Fruit fly (Drosophila melanogaster) whole organism, adult: Measurements from ENCODE around the gene lwr.

ENCODE experiments used
- CG11617 ChIP-seq: fragments of 200-800 bp; sonication (Bioruptor generic); optimal IDR thresholded peaks from 2 replicates; lab custom pipeline; 2017; ENCODE audit warnings: mild to moderate bottlenecking, missing biosample characterization, missing genetic modification reagents, missing genetic modification characterization
- CG12768 ChIP-seq: fragments of 200-800 bp; sonication (Bioruptor generic); optimal IDR thresholded peaks from 2 replicates; lab custom pipeline; 2017; ENCODE audit warnings: missing biosample characterization, missing genetic modification characterization, mild to moderate bottlenecking, moderate library complexity, missing genetic modification reagents
- CG14711 ChIP-seq: fragments of 200-800 bp; sonication (Bioruptor generic); optimal IDR thresholded peaks from 2 replicates; lab custom pipeline; 2018; ENCODE audit warnings: missing biosample characterization, mild to moderate bottlenecking, missing genetic modification characterization, moderate library complexity
- CG1620 ChIP-seq: fragments of 200-800 bp; sonication (Bioruptor generic); optimal IDR thresholded peaks from 2 replicates; lab custom pipeline; 2016; ENCODE audit warnings: missing biosample characterization, missing genetic modification characterization
- CG33017 ChIP-seq: fragments of 200-800 bp; sonication (Bioruptor generic); optimal IDR thresholded peaks from 2 replicates; lab custom pipeline; 2018; ENCODE audit warnings: missing biosample characterization, mild to moderate bottlenecking, missing genetic modification characterization, moderate library complexity
- CG5204 ChIP-seq: fragments of 200-800 bp; sonication (Bioruptor generic); optimal IDR thresholded peaks from 2 replicates; lab custom pipeline; 2016; ENCODE audit warnings: missing biosample characterization, missing genetic modification characterization
- CG7045 ChIP-seq: fragments of 200-800 bp; sonication (Bioruptor generic); optimal IDR thresholded peaks from 2 replicates; lab custom pipeline; 2017; ENCODE audit warnings: missing biosample characterization, mild to moderate bottlenecking, missing genetic modification characterization
- CG7101 ChIP-seq: fragments of 200-800 bp; sonication (Bioruptor generic); optimal IDR thresholded peaks from 2 replicates; lab custom pipeline; 2018; ENCODE audit warnings: missing biosample characterization, mild to moderate bottlenecking, missing genetic modification characterization, moderate library complexity
- Clk ChIP-seq: fragments of 200-800 bp; sonication (Bioruptor generic); optimal IDR thresholded peaks from 2 replicates; lab custom pipeline; 2017; ENCODE audit warnings: missing biosample characterization, missing genetic modification characterization
- Hr96 ChIP-seq: fragments of 200-800 bp; sonication (Bioruptor generic); optimal IDR thresholded peaks from 2 replicates; lab custom pipeline; 2016; ENCODE audit warnings: missing biosample characterization, missing genetic modification characterization
- Mnt ChIP-seq: fragments of 200-800 bp; sonication (Bioruptor generic); optimal IDR thresholded peaks from 2 replicates; lab custom pipeline; 2016; ENCODE audit warnings: missing biosample characterization, mild to moderate bottlenecking, missing genetic modification characterization
- bab1 ChIP-seq: fragments of 200-800 bp; sonication (Bioruptor generic); optimal IDR thresholded peaks from 3 replicates; lab custom pipeline; 2019; ENCODE audit warnings: missing biosample characterization, mild to moderate bottlenecking, missing genetic modification characterization, moderate library complexity
- cic ChIP-seq: fragments of 200-800 bp; sonication (Bioruptor generic); optimal IDR thresholded peaks from 2 replicates; lab custom pipeline; 2017; ENCODE audit warnings: missing biosample characterization, mild to moderate bottlenecking, missing genetic modification characterization, moderate library complexity
- cnc ChIP-seq, 2 experiments: fragments of >200 bp; optimal IDR thresholded peaks; 2 replicates each; lab custom pipeline; 2017
- kay ChIP-seq: fragments of 200-800 bp; sonication (Bioruptor generic); peaks from one replicate; lab custom pipeline; 2016; ENCODE audit warnings: missing biosample characterization, missing genetic modification characterization, borderline replicate concordance
- ovo ChIP-seq: fragments of 200-800 bp; sonication (Bioruptor generic); optimal IDR thresholded peaks from 2 replicates; lab custom pipeline; 2016; ENCODE audit warnings: missing biosample characterization, missing genetic modification characterization
- pad ChIP-seq: fragments of 200-800 bp; sonication (Bioruptor generic); optimal IDR thresholded peaks from 3 replicates; lab custom pipeline; 2017; ENCODE audit warnings: missing biosample characterization, missing genetic modification characterization, mild to moderate bottlenecking, moderate library complexity, missing genetic modification reagents
- tj ChIP-seq: fragments of 200-800 bp; sonication (Bioruptor generic); optimal IDR thresholded peaks from 3 replicates; lab custom pipeline; 2017; ENCODE audit warnings: missing biosample characterization, mild to moderate bottlenecking, missing genetic modification characterization, moderate library complexity

The lwr gene

DNA sequence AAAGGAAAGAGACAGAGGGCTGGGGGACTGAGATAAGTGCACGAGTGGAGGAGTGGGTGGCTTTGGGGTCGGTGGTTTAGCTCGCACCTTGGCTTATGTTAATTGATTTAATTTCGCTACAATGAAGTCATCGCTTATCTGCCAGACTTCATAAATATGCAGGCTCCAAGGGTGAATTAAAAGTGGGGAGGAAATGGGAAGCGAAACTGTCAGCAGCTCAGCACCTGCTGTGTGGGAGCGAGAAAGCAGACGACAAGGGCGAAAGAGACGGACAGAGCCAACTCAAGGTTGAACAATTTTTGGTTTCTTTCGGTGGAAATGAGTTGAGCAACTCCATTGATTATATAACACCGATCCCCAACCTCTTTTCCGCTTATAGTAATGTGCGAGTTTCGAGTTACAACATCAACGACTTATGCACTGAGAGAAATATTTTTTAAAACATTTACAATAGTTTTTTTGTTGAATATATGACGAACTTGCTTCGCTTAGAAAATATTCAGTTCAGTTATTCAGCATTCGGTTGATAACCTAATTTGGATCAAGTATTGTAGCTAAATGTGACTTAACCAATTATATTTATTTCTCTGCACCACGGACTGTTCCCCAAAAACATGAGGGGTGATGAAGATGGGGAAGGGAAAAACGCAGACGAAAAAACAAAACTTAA is 21.9 kb downstream of the lwr start:
- no peak for TF ChIP-seq CG14711 (tag; lab: Kevin White, UChicago)
- TF ChIP-seq CG11617 (GFP tag; lab: Kevin White, UChicago) = no peak
- peak; percentile 41 for TF ChIP-seq bab1 (GFP tag; lab: Kevin White, UChicago)
- no peak for TF ChIP-seq CG33017 (tag; lab: Kevin White, UChicago)
- TF ChIP-seq tj (GFP tag; lab: Kevin White, UChicago) = no peak
- no peak for TF ChIP-seq CG5204 (GFP tag; lab: Kevin White, UChicago)
- TF ChIP-seq ovo = no peak
- no peak for TF ChIP-seq pad (GFP tag; lab: Kevin White, UChicago)
- no peak for TF ChIP-seq Hr96 (GFP tag; lab: Kevin White, UChicago)
- no peak for TF ChIP-seq Mnt (GFP tag; lab: Kevin White, UChicago)
- peak; percentile 39 for TF ChIP-seq CG7101 (tag; lab: Kevin White, UChicago)

DNA sequence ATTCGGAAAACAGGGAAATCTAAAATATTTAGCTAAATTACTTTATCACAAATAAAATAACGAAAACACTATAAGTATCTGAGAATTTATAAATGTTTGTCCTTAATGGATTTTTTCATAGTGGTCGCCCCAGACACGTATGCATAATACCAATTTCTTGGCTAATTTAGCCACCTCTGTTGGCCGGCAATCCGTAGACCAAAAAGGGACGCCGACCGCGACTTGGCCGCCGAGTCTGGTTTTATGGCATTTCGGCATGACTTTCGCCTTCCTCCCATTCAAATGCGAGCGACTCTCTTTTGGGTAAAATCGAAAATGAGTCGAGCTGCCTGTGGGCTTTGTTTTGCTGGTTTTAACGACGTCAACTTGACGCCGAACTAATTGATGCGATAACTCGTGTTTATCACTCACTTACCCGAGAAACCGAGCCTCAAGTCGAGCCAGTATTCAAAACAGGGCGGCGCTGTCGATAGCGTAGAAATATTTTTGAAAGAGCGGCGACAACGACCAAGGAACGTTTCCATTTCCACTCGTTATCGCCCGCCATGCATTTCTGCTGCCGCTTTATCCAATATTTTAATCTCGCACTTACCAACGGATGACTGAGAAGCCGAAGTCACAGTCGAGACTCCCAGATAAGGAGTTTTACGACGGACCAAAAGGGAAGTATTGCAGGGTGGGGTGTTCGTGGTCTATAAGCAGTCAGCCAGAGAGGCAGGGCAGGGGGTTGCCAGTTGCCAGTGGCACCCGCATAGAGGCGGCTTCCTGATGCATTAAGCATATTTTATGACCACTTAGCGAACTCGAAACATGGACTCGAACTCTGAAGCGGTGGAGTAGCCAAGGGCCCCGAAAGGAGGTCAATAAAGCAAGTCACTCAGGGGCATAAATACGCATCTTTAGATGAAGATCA is 23.1 kb downstream of the lwr start:
- no peak for TF ChIP-seq CG33017 (tag; lab: Kevin White, UChicago)
- no peak for TF ChIP-seq pad (GFP tag; lab: Kevin White, UChicago)
- no peak for TF ChIP-seq cnc (optimal IDR thresholded peaks at IDR 0.05; lab: Kevin White, UChicago)

- TF ChIP-seq CG11617 (GFP tag; lab: Kevin White, UChicago) (no peak), CG33017 (tag; lab: Kevin White, UChicago) (no peak), Mnt (GFP tag; lab: Kevin White, UChicago) (no peak), CG12768 (GFP tag; lab: Kevin White, UChicago) (no peak), CG1620 (GFP tag; lab: Kevin White, UChicago) (no peak), pad (GFP tag; lab: Kevin White, UChicago) (no peak), tj (GFP tag; lab: Kevin White, UChicago) (no peak), CG5204 (GFP tag; lab: Kevin White, UChicago) (no peak), cnc (optimal IDR thresholded peaks at IDR 0.05; lab: Kevin White, UChicago) (no peak), bab1 (GFP tag; lab: Kevin White, UChicago) (no peak), CG14711 (tag; lab: Kevin White, UChicago) (no peak), ovo (no peak), kay (no peak), cic (no peak), Clk (GFP tag; lab: Kevin White, UChicago) (no peak), CG7045 (GFP tag; lab: Kevin White, UChicago) (no peak)
Observed at dm6 chr2L:518620-518913, 23.8 kb downstream of the lwr start.

dm6 chr2L:517911-518619 is 24.3 kb downstream of the lwr start:
- no peak for TF ChIP-seq pad (GFP tag; lab: Kevin White, UChicago)

- TF ChIP-seq CG14711 (tag; lab: Kevin White, UChicago) (no peak), kay (peak; percentile 30)
Observed at dm6 chr2L:516032-516993, 26.1 kb downstream of the lwr start.

- TF ChIP-seq CG7101 (tag; lab: Kevin White, UChicago) (no peak), cic (no peak), CG7045 (GFP tag; lab: Kevin White, UChicago) (no peak), CG14711 (tag; lab: Kevin White, UChicago) (no peak), bab1 (GFP tag; lab: Kevin White, UChicago) (no peak), cnc (optimal IDR thresholded peaks at IDR 0.05; lab: Kevin White, UChicago) (no peak)
Observed at dm6 chr2L:514124-514818, 28.1 kb downstream of the lwr start.
